Worm (Caenorhabditis elegans) whole organism, L3 larva: ENCODE data around the gene Y70C5B.2.
A peak's percentile ranks its signal among the peaks of the same experiment; 100 is the strongest.

Source experiments
- R02D3.7 ChIP-seq: fragments of 150-350 bp; optimal IDR thresholded peaks from 2 replicates; lab custom pipeline; 2014; ENCODE audit warnings: missing biosample characterization, missing genetic modification characterization
- ZK546.5 ChIP-seq: sonication (generic microtip); optimal IDR thresholded peaks from 2 replicates; lab custom pipeline; 2017; ENCODE audit warnings: missing biosample characterization, missing genetic modification characterization
- aly-2 ChIP-seq: fragments of 150-350 bp; optimal IDR thresholded peaks from 2 replicates; lab custom pipeline; 2014; ENCODE audit warnings: missing biosample characterization, missing genetic modification characterization
- ama-1 ChIP-seq: fragments of 150-350 bp; optimal IDR thresholded peaks from 2 replicates; lab custom pipeline; 2018
- ceh-28 ChIP-seq: fragments of 150-350 bp; optimal IDR thresholded peaks from 2 replicates; lab custom pipeline; 2014; ENCODE audit warnings: missing biosample characterization, missing genetic modification reagents, missing genetic modification characterization
- ceh-9 ChIP-seq: sonication (generic microtip); optimal IDR thresholded peaks from 2 replicates; lab custom pipeline; 2018; ENCODE audit warnings: missing biosample characterization, missing genetic modification characterization
- daf-12 ChIP-seq: fragments of 150-350 bp; optimal IDR thresholded peaks from 2 replicates; lab custom pipeline; 2014; ENCODE audit warnings: missing biosample characterization, missing genetic modification reagents, missing genetic modification characterization
- elt-2 ChIP-seq: sonication (generic microtip); optimal IDR thresholded peaks from 2 replicates; lab custom pipeline; 2016; ENCODE audit warnings: missing genetic modification reagents, mild to moderate bottlenecking, missing genetic modification characterization, missing compliant biosample characterization
- eor-1 ChIP-seq, 2 experiments: fragments of 150-350 bp; optimal IDR thresholded peaks; 2 replicates each; lab custom pipeline; 2014 to 2018; ENCODE audit warnings: missing biosample characterization in 2 of 2, missing genetic modification characterization in 2 of 2
- fkh-2 ChIP-seq: fragments of 150-350 bp; optimal IDR thresholded peaks from 2 replicates; lab custom pipeline; 2014; ENCODE audit warnings: missing biosample characterization, missing genetic modification reagents, missing genetic modification characterization
- fos-1 ChIP-seq: fragments of 150-350 bp; optimal IDR thresholded peaks from 2 replicates; lab custom pipeline; 2014; ENCODE audit warnings: missing biosample characterization, missing genetic modification characterization
- hmg-11 ChIP-seq: sonication (generic microtip); optimal IDR thresholded peaks from 2 replicates; lab custom pipeline; 2016; ENCODE audit warnings: missing genetic modification characterization, missing compliant biosample characterization
- jun-1 ChIP-seq: fragments of 150-350 bp; optimal IDR thresholded peaks from 2 replicates; lab custom pipeline; 2014; ENCODE audit warnings: missing biosample characterization, missing genetic modification reagents, missing genetic modification characterization
- lin-15B ChIP-seq: fragments of 150-350 bp; optimal IDR thresholded peaks from 2 replicates; lab custom pipeline; 2014; ENCODE audit warnings: missing biosample characterization, missing genetic modification characterization
- lin-39 ChIP-seq: fragments of 150-350 bp; optimal IDR thresholded peaks from 2 replicates; lab custom pipeline; 2018; ENCODE audit warnings: missing biosample characterization, missing genetic modification reagents, missing genetic modification characterization
- nfya-1 ChIP-seq: sonication (generic microtip); optimal IDR thresholded peaks from 2 replicates; lab custom pipeline; 2017; ENCODE audit warnings: missing genetic modification characterization, mild to moderate bottlenecking, missing compliant biosample characterization, antibody characterized with exemption, moderate library complexity; ENCODE audit not compliant: insufficient read depth
- nhr-11 ChIP-seq: fragments of 150-350 bp; optimal IDR thresholded peaks from 2 replicates; lab custom pipeline; 2014; ENCODE audit warnings: missing biosample characterization, missing genetic modification characterization
- nhr-12 ChIP-seq: fragments of 150-350 bp; optimal IDR thresholded peaks from 2 replicates; lab custom pipeline; 2014; ENCODE audit warnings: missing biosample characterization, missing genetic modification characterization
- nhr-23 ChIP-seq: fragments of 150-350 bp; optimal IDR thresholded peaks from 2 replicates; lab custom pipeline; 2014; ENCODE audit warnings: missing biosample characterization, missing genetic modification reagents, missing genetic modification characterization
- nhr-77 ChIP-seq: fragments of 150-350 bp; optimal IDR thresholded peaks from 2 replicates; lab custom pipeline; 2014; ENCODE audit warnings: missing biosample characterization, missing genetic modification characterization
- pha-4 ChIP-seq: fragments of 150-350 bp; optimal IDR thresholded peaks from 2 replicates; lab custom pipeline; 2014; ENCODE audit warnings: missing biosample characterization, missing genetic modification reagents, missing genetic modification characterization
- pqm-1 ChIP-seq: fragments of 150-350 bp; optimal IDR thresholded peaks from 2 replicates; lab custom pipeline; 2017; ENCODE audit warnings: missing biosample characterization, missing genetic modification characterization, inconsistent platforms
- sea-2 ChIP-seq: fragments of 150-350 bp; sonication (generic microtip); optimal IDR thresholded peaks from 4 replicates; lab custom pipeline; 2014; ENCODE audit warnings: missing biosample characterization, missing genetic modification reagents, missing genetic modification characterization
- skn-1 ChIP-seq: fragments of 150-350 bp; optimal IDR thresholded peaks from 2 replicates; lab custom pipeline; 2014; ENCODE audit warnings: missing biosample characterization, missing genetic modification characterization
- tbx-2 ChIP-seq: sonication (generic microtip); optimal IDR thresholded peaks from 2 replicates; lab custom pipeline; 2016; ENCODE audit warnings: mild to moderate bottlenecking, missing genetic modification characterization, missing compliant biosample characterization
- unc-39 ChIP-seq: sonication (generic microtip); optimal IDR thresholded peaks from 4 replicates; lab custom pipeline; 2017; ENCODE audit warnings: missing biosample characterization, missing genetic modification characterization
- unc-62 ChIP-seq: fragments of 150-350 bp; sonication (generic microtip); optimal IDR thresholded peaks from 4 replicates; lab custom pipeline; 2014; ENCODE audit warnings: missing biosample characterization, missing genetic modification reagents, missing genetic modification characterization
- zag-1 ChIP-seq: fragments of 150-350 bp; optimal IDR thresholded peaks from 2 replicates; lab custom pipeline; 2014; ENCODE audit warnings: missing biosample characterization, missing genetic modification characterization
- ztf-11 ChIP-seq: fragments of 150-350 bp; optimal IDR thresholded peaks from 2 replicates; lab custom pipeline; 2014; ENCODE audit warnings: missing biosample characterization, missing genetic modification characterization

The Y70C5B.2 gene

ce11 chrV:16610094-16610493, 50.6 kb downstream of the Y70C5B.2 start:
- TF ChIP-seq fkh-2 (no peak), nhr-11 (tag; lab: Kevin White, UChicago) (no peak), jun-1 (peak; percentile 48), elt-2 (peak; percentile 87), eor-1 (tag; optimal IDR thresholded peaks at IDR 0.05; lab: Kevin White, UChicago) (no peak), R02D3.7 (tag; lab: Kevin White, UChicago) (no peak), zag-1 (tag; lab: Kevin White, UChicago) (no peak), ZK546.5 (tag; lab: Kevin White, UChicago) (no peak), nhr-12 (tag; lab: Kevin White, UChicago) (no peak), ama-1 (no peak), pha-4 (tag; lab: Kevin White, UChicago) (peak; percentile 48), hmg-11 (tag; lab: Kevin White, UChicago) (no peak), nhr-23 (tag; lab: Kevin White, UChicago) (no peak), nhr-77 (tag; lab: Kevin White, UChicago) (no peak), sea-2 (no peak), ceh-28 (no peak), unc-39 (tag; lab: Kevin White, UChicago) (no peak), pqm-1 (tag; lab: Kevin White, UChicago) (peak; percentile 78), ceh-9 (tag; lab: Kevin White, UChicago) (no peak), daf-12 (tag; lab: Kevin White, UChicago) (no peak), aly-2 (no peak), lin-15B (tag; lab: Kevin White, UChicago) (no peak), tbx-2 (tag; lab: Kevin White, UChicago) (no peak)
- TF ChIP-seq, all 47 proteins: peak for 4

DNA sequence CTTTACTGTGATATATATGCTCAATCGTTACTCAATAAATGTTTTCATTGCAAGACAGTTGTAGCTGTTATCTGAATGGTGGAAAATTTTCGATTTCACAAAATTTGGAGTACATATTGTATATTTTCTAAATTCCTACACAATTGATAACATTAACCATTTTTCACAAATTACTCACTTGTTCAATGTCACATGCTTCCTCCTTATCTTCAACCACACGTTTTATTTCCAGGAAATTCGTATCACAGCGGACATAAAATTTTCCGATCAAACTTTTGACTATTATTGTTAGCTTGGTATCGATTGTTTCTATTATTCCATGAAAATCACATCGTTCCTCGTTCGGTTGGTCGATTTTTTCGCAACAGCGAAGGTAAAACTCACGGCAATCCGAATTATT, 52.2 kb downstream of the Y70C5B.2 start:
- TF ChIP-seq pha-4 (tag; lab: Kevin White, UChicago) (peak; percentile 56), unc-62 (GFP tag; lab: Kevin White, UChicago) (no peak), fkh-2 (no peak), ama-1 (no peak), ztf-11 (tag; lab: Kevin White, UChicago) (no peak), ceh-28 (no peak), pqm-1 (tag; lab: Kevin White, UChicago) (peak; percentile 81), jun-1 (peak; percentile 63), fos-1 (tag; lab: Kevin White, UChicago) (no peak), nfya-1 (tag; lab: Kevin White, UChicago) (no peak), lin-39 (no peak), elt-2 (peak; percentile 59), skn-1 (tag; lab: Kevin White, UChicago) (no peak), daf-12 (tag; lab: Kevin White, UChicago) (no peak), hmg-11 (tag; lab: Kevin White, UChicago) (no peak)
